Worm (Caenorhabditis elegans): ENCODE results near the gene srd-11.

ce11 chrV:13658577-13658976, 38.9 kb upstream of the srd-11 start:
- TF ChIP-seq elt-3 (tag; optimal IDR thresholded peaks at IDR 0.05) (no peak), unc-62 (GFP tag; optimal IDR thresholded peaks at IDR 0.05) (no peak), lin-13 (tag; optimal IDR thresholded peaks at IDR 0.05) (no peak), unc-39 (tag; optimal IDR thresholded peaks at IDR 0.05) (no peak), ham-2 (GFP tag; optimal IDR thresholded peaks at IDR 0.05) (no peak), nhr-237 (tag; optimal IDR thresholded peaks at IDR 0.05) (no peak), ztf-11 (tag; optimal IDR thresholded peaks at IDR 0.05) (no peak), snpc-4 (tag; optimal IDR thresholded peaks at IDR 0.05) (no peak), nhr-76 (tag; optimal IDR thresholded peaks at IDR 0.05) (no peak), nhr-28 (tag; optimal IDR thresholded peaks at IDR 0.05) (no peak), mep-1 (tag; optimal IDR thresholded peaks at IDR 0.05) (no peak), sptf-1 (tag; optimal IDR thresholded peaks at IDR 0.05) (no peak)
